Worm (Caenorhabditis elegans): Measurements from ENCODE around the gene cest-2.1.
"Not testable (repeated sequence)": the region's sequence is repeated elsewhere in the genome, so short reads cannot be mapped to it uniquely, and the experiment has no call there.

The cest-2.1 gene

DNA sequence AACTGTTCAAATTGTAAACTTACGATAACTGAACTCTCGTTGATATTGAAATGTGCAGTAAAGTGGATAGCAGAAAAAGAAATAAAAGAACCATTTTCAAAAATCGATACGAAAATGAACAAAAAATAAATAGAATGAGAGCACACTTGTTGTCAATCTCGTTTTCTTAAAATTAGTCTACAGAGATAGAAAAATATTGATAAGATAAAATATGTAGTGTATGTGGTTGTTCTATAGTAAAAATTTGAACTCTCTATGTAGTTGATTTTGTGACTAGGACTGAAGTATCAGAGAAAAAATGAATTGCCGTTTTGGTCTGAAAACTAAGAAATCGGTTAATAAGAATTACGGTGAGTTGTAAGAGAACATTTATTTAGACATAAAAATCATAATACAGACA, at the start of gene cest-2.1:
Gene cest-2.1 (minus strand): TSS at position 198 of the 400 bp plus-strand sequence.
- TF ChIP-seq flt-1 (GFP tag; IDR thresholded peaks at IDR 0.05) (no peak), T22C8.4 (GFP tag; IDR thresholded peaks at IDR 0.05) (no peak), klf-2 (GFP tag; conservative IDR thresholded peaks at IDR 0.05) (no peak), tab-1 (GFP tag; IDR thresholded peaks at IDR 0.05) (no peak), ref-1 (GFP tag; conservative IDR thresholded peaks at IDR 0.05) (no peak), ztf-23 (GFP tag; IDR thresholded peaks at IDR 0.05) (no peak), med-1 (GFP tag; optimal IDR thresholded peaks at IDR 0.05; ENCODE audit: insufficient read depth) (no peak), ztf-29 (GFP tag; IDR thresholded peaks at IDR 0.05) (no peak), cog-1 (tag; optimal IDR thresholded peaks at IDR 0.05) (no peak)

DNA sequence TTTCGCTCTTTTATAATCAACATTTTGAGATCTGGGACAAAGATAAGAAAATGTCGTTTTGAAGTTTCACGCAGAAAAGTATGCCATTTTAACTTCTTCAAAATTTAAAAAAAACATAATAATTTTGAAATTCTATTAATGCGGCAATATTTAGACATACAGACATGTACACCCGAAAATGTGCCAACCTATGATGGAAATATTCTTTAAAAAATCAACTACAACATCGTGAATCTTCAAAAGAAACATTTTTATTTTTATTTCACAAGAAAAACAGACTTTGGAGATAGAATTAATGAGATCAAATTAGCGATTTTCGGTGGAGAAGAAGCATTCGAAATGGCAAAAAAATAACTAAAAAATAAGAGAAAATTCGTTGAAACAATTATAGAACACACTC, 43.8 kb upstream of the cest-2.1 start, which contains the start of gene T16A9.5:
Gene T16A9.5 (minus strand): TSS at position 101 of the 400 bp plus-strand sequence.
- no peak for TF ChIP-seq cog-1 (tag; optimal IDR thresholded peaks at IDR 0.05)
- TF ChIP-seq ztf-23 (GFP tag; IDR thresholded peaks at IDR 0.05), result no peak
- no peak for TF ChIP-seq tab-1 (GFP tag; IDR thresholded peaks at IDR 0.05)
- TF ChIP-seq klf-2 (GFP tag; conservative IDR thresholded peaks at IDR 0.05), result no peak
- TF ChIP-seq ref-1 (GFP tag; conservative IDR thresholded peaks at IDR 0.05), result no peak
- no peak for TF ChIP-seq flt-1 (GFP tag; IDR thresholded peaks at IDR 0.05)
- TF ChIP-seq med-1 (GFP tag; optimal IDR thresholded peaks at IDR 0.05; ENCODE audit: insufficient read depth), result no peak
- no peak for TF ChIP-seq T22C8.4 (GFP tag; IDR thresholded peaks at IDR 0.05)
- no peak for TF ChIP-seq ztf-29 (GFP tag; IDR thresholded peaks at IDR 0.05)

DNA sequence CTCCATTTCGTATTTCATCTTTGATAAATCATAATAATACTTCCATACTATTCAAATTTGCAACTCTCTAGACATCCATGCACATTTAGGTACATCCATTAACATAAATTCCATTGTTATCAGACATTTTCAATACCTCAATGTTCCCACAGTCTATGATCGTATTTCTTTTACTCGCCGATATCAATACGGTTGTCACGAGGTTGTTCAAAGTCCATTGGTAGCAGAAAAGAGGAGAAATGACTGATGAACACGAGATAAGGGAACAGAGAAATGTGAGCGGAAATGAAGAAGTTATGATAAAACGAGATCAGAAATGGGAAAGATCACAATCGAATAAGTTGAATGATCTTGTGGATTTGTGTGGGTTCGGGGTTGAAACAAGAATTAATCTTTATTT, 41.5 kb upstream of the cest-2.1 start:
- TF ChIP-seq ztf-23 (GFP tag; IDR thresholded peaks at IDR 0.05) (no peak), med-1 (GFP tag; optimal IDR thresholded peaks at IDR 0.05; ENCODE audit: insufficient read depth) (no peak), T22C8.4 (GFP tag; IDR thresholded peaks at IDR 0.05) (no peak), ztf-29 (GFP tag; IDR thresholded peaks at IDR 0.05) (no peak), ref-1 (GFP tag; conservative IDR thresholded peaks at IDR 0.05) (no peak), klf-2 (GFP tag; conservative IDR thresholded peaks at IDR 0.05) (no peak), cog-1 (tag; optimal IDR thresholded peaks at IDR 0.05) (no peak), tab-1 (GFP tag; IDR thresholded peaks at IDR 0.05) (no peak)

DNA sequence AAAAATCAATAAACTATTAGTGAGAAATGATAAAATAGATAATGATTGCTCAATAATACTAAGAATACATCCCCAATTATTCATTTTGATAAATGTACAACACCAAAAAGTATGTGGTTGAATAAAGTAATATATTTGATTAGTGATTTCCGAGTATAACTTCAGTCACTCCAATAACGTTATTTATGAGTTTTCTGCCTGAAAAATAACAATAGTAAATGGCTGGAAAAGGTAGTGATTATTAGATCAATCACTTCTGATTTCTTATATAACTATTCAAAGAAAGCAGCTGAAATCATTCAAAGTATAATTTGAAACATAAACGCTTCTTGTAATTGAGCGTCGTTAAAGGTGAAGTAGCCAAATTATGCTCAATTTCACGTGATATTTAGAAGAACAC, 39.5 kb upstream of the cest-2.1 start, which contains the start of gene str-230:
Gene str-230 (minus strand): TSS at position 101 of the 400 bp plus-strand sequence.
- TF ChIP-seq klf-2 (GFP tag; conservative IDR thresholded peaks at IDR 0.05) (no peak), cog-1 (tag; optimal IDR thresholded peaks at IDR 0.05) (no peak), ztf-23 (GFP tag; IDR thresholded peaks at IDR 0.05) (no peak), T22C8.4 (GFP tag; IDR thresholded peaks at IDR 0.05) (no peak), flt-1 (GFP tag; IDR thresholded peaks at IDR 0.05) (no peak)

DNA sequence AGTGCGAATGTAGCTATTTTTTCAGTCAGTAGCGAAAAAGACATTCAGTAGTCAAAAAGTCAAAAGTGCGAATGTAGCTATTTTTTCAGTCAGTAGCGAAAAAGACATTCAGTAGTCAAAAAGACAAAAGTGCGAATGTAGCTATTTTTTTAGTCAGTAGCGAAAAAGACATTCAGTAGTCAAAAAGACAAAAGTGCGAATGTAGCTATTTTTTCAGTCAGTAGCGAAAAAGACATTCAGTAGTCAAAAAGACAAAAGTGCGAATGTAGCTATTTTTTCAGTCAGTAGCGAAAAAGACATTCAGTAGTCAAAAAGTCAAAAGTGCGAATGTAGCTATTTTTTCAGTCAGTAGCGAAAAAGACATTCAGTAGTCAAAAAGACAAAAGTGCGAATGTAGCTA, 33.9 kb upstream of the cest-2.1 start, which contains the start of gene T16A9.3:
Gene T16A9.3 (plus strand): TSS at position 301 of the 400 bp plus-strand sequence.
- not testable (repeated sequence) for TF ChIP-seq flt-1 (GFP tag; IDR thresholded peaks at IDR 0.05); cog-1 (tag; optimal IDR thresholded peaks at IDR 0.05); ztf-29 (GFP tag; IDR thresholded peaks at IDR 0.05)

DNA sequence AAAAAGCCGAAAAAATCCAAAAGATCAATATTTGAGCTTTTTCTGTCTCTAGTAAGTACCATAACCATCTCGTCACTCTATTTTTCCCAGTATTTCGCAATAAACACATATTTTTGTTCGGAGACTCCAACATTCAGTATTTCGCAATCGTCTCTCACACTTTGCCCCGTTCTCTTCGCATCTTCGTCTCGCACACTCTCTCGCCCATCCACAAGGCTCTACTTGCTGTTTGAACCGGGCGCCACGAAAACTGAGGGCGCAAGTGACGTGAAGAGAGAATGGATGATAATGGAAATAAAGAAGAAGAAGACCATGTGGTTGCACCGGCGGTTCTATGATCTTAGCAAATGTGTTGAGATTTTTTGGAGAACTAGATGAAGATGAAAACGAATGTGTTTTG, 28.8 kb upstream of the cest-2.1 start:
- no peak for TF ChIP-seq ztf-23 (GFP tag; IDR thresholded peaks at IDR 0.05)
- no peak for TF ChIP-seq flt-1 (GFP tag; IDR thresholded peaks at IDR 0.05)
- TF ChIP-seq tab-1 (GFP tag; IDR thresholded peaks at IDR 0.05), result no peak
- TF ChIP-seq ztf-29 (GFP tag; IDR thresholded peaks at IDR 0.05), result no peak
- no peak for TF ChIP-seq klf-2 (GFP tag; conservative IDR thresholded peaks at IDR 0.05)
- TF ChIP-seq T22C8.4 (GFP tag; IDR thresholded peaks at IDR 0.05), result no peak
- TF ChIP-seq ref-1 (GFP tag; conservative IDR thresholded peaks at IDR 0.05), result no peak
- no peak for TF ChIP-seq med-1 (GFP tag; optimal IDR thresholded peaks at IDR 0.05; ENCODE audit: insufficient read depth)
- TF ChIP-seq cog-1 (tag; optimal IDR thresholded peaks at IDR 0.05), result no peak

DNA sequence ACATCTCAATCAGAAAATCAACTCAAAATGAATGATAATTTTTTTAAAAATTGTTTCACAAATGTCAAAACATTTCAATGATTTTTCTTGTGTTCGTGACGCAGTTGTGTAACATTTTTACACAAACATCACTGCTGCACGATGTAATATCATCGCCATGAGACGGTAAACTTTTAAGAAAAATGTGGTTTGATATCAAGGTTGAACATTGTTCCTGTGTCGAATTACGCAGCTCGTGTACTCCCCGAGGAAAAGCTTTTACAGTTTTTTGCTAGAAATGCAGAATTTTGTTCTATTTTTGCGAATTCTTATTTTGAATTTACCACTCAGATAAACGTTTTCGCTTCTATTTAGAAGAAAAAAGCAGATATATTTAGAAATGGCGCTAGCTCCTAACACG, 26.4 kb upstream of the cest-2.1 start:
- no peak for TF ChIP-seq klf-2 (GFP tag; conservative IDR thresholded peaks at IDR 0.05)
- no peak for TF ChIP-seq med-1 (GFP tag; optimal IDR thresholded peaks at IDR 0.05; ENCODE audit: insufficient read depth)

DNA sequence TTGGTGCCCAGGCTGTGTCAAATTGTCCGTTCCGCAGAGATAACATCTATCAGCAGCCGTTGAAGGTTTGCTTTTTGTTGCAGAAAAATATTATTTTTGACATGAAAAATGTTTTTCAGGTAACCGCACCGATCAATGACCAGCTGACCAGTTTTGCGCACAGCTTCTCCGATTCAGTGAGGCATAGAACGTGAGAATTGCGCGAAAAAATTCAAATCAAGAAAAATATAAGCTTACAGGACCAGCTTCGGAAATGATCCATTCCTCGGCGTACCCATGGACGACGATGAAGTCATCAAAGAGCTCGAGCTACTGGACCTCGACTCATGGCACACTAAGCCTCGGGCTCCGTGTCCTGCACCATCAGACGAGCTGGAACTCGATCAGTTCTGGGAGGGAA, 23.2 kb upstream of the cest-2.1 start:
- TF ChIP-seq ztf-23 (GFP tag; IDR thresholded peaks at IDR 0.05) (no peak), med-1 (GFP tag; optimal IDR thresholded peaks at IDR 0.05; ENCODE audit: insufficient read depth) (no peak), ref-1 (GFP tag; conservative IDR thresholded peaks at IDR 0.05) (no peak), cog-1 (tag; optimal IDR thresholded peaks at IDR 0.05) (no peak), flt-1 (GFP tag; IDR thresholded peaks at IDR 0.05) (no peak), ztf-29 (GFP tag; IDR thresholded peaks at IDR 0.05) (no peak), T22C8.4 (GFP tag; IDR thresholded peaks at IDR 0.05) (no peak), tab-1 (GFP tag; IDR thresholded peaks at IDR 0.05) (no peak), klf-2 (GFP tag; conservative IDR thresholded peaks at IDR 0.05) (no peak)

DNA sequence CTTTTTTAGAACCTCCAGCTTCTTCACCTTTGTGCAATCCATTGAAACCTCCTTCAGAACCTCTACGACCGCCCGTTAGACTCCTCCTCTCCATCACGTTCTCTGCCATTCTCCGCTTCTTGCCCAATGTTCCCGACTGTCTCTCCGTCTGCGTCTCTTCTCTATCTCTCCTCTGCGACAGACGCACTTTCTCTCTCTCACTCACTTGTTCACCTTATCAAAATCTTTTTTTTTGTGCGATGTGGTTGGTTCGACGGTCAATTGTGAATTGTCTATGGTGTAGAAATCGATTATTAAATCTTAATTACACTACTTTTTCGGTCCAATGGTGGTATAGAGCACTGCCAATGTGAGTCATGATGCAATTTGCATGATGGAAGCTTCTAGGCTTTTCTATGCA, 22.2 kb upstream of the cest-2.1 start, which contains the start of gene atfs-1:
Gene atfs-1 (plus strand): TSS at position 213 of the 400 bp plus-strand sequence.
- TF ChIP-seq flt-1 (GFP tag; IDR thresholded peaks at IDR 0.05) (no peak), ref-1 (GFP tag; conservative IDR thresholded peaks at IDR 0.05) (no peak), med-1 (GFP tag; optimal IDR thresholded peaks at IDR 0.05; ENCODE audit: insufficient read depth) (no peak), ztf-23 (GFP tag; IDR thresholded peaks at IDR 0.05) (no peak), cog-1 (tag; optimal IDR thresholded peaks at IDR 0.05) (no peak), ztf-29 (GFP tag; IDR thresholded peaks at IDR 0.05) (no peak), tab-1 (GFP tag; IDR thresholded peaks at IDR 0.05) (no peak), T22C8.4 (GFP tag; IDR thresholded peaks at IDR 0.05) (no peak), klf-2 (GFP tag; conservative IDR thresholded peaks at IDR 0.05) (no peak)

DNA sequence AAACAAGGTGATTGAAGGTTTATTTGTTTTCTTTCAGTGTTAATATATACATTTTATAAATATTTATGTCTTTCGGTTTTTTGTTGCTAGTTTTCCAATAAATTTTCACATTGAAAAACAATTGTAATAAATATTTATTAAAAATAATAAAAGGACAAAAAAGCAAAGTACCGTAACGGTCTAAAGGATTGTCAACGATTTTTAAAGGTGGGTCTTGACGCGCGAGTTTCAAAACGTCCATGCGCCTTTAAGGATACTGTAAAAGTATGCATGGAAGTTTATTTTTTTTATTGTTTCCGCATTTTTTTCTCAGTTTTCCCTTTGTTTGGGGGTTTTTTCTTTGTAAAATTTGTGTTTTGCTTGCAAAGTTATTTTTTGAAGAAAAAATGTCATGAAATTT, 21.6 kb upstream of the cest-2.1 start:
- no peak for TF ChIP-seq ztf-23 (GFP tag; IDR thresholded peaks at IDR 0.05)
- no peak for TF ChIP-seq ztf-29 (GFP tag; IDR thresholded peaks at IDR 0.05)
- no peak for TF ChIP-seq T22C8.4 (GFP tag; IDR thresholded peaks at IDR 0.05)
- no peak for TF ChIP-seq flt-1 (GFP tag; IDR thresholded peaks at IDR 0.05)
- no peak for TF ChIP-seq ref-1 (GFP tag; conservative IDR thresholded peaks at IDR 0.05)
- no peak for TF ChIP-seq klf-2 (GFP tag; conservative IDR thresholded peaks at IDR 0.05)
- TF ChIP-seq tab-1 (GFP tag; IDR thresholded peaks at IDR 0.05), result no peak

Data from whole organism, midembryonic.